Worm (Caenorhabditis elegans) whole organism, L3 larva: ENCODE measurements around the gene fox-1.

ENCODE experiments used
- R02D3.7 ChIP-seq: fragments of 150-350 bp; optimal IDR thresholded peaks from 2 replicates; lab custom pipeline; 2014; ENCODE audit warnings: missing biosample characterization, missing genetic modification characterization
- ZK546.5 ChIP-seq: sonication (generic microtip); optimal IDR thresholded peaks from 2 replicates; lab custom pipeline; 2017; ENCODE audit warnings: missing biosample characterization, missing genetic modification characterization
- ama-1 ChIP-seq: fragments of 150-350 bp; optimal IDR thresholded peaks from 2 replicates; lab custom pipeline; 2018
- ceh-9 ChIP-seq: sonication (generic microtip); optimal IDR thresholded peaks from 2 replicates; lab custom pipeline; 2018; ENCODE audit warnings: missing biosample characterization, missing genetic modification characterization
- egl-27 ChIP-seq: sonication (generic microtip); optimal IDR thresholded peaks from 4 replicates; lab custom pipeline; 2017; ENCODE audit warnings: missing biosample characterization, missing genetic modification reagents, missing genetic modification characterization
- egl-5 ChIP-seq: fragments of 150-350 bp; optimal IDR thresholded peaks from 2 replicates; lab custom pipeline; 2017; ENCODE audit warnings: missing biosample characterization, missing genetic modification reagents, missing genetic modification characterization, inconsistent platforms
- fos-1 ChIP-seq: fragments of 150-350 bp; optimal IDR thresholded peaks from 2 replicates; lab custom pipeline; 2014; ENCODE audit warnings: missing biosample characterization, missing genetic modification characterization
- hmg-11 ChIP-seq: sonication (generic microtip); optimal IDR thresholded peaks from 2 replicates; lab custom pipeline; 2016; ENCODE audit warnings: missing genetic modification characterization, missing compliant biosample characterization
- jun-1 ChIP-seq: fragments of 150-350 bp; optimal IDR thresholded peaks from 2 replicates; lab custom pipeline; 2014; ENCODE audit warnings: missing biosample characterization, missing genetic modification reagents, missing genetic modification characterization
- nhr-25 ChIP-seq: sonication (generic microtip); optimal IDR thresholded peaks from 2 replicates; lab custom pipeline; 2017; ENCODE audit warnings: missing biosample characterization, missing genetic modification characterization
- snpc-4 ChIP-seq: fragments of 150-350 bp; optimal IDR thresholded peaks from 2 replicates; lab custom pipeline; 2014; ENCODE audit warnings: missing biosample characterization, missing genetic modification characterization
- tbx-2 ChIP-seq: sonication (generic microtip); optimal IDR thresholded peaks from 2 replicates; lab custom pipeline; 2016; ENCODE audit warnings: mild to moderate bottlenecking, missing genetic modification characterization, missing compliant biosample characterization
- ztf-4 ChIP-seq: fragments of 150-350 bp; optimal IDR thresholded peaks from 2 replicates; lab custom pipeline; 2014; ENCODE audit warnings: missing biosample characterization, missing genetic modification characterization

DNA sequence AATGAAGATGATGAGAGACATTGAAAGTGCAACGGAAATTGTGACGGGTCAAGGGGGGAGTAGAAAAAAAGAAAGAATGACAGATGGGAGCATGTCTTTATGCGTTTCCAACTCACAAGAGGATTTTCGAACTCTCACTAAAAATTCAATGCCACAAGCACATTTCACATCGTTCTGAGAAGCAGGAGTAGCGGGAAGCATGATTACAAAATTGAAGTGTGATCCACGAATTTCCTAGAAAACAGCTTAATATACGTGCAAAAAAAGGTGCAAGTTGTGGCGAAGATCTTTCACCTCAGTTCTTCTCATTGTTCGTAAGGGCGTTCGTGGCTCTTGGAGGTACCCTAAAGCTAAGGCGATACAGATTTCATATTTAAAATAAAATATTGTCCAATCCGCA lies 47.0 kb upstream of the fox-1 start:
- TF ChIP-seq tbx-2 (tag; lab: Kevin White, UChicago) (no peak), egl-5 (tag; lab: Kevin White, UChicago) (no peak), snpc-4 (tag; lab: Kevin White, UChicago) (no peak), hmg-11 (tag; lab: Kevin White, UChicago) (no peak), ama-1 (lab: Kevin White, UChicago) (no peak), ceh-9 (no peak), nhr-25 (tag; lab: Kevin White, UChicago) (no peak), egl-27 (tag; lab: Kevin White, UChicago) (no peak), ztf-4 (tag; lab: Kevin White, UChicago) (no peak), fos-1 (no peak), R02D3.7 (tag; lab: Kevin White, UChicago) (no peak), jun-1 (tag; lab: Kevin White, UChicago) (no peak), ZK546.5 (tag; lab: Kevin White, UChicago) (no peak)
